Worm (Caenorhabditis elegans): ENCODE results near the gene krr-1.

ce11 chrV:7214802-7215201 is 16.2 kb upstream of the krr-1 start, which contains the start of gene soap-1:
- TF ChIP-seq ztf-28 (GFP tag; IDR thresholded peaks at IDR 0.05): no peak
- no peak for TF ChIP-seq ekl-4 (GFP tag; IDR thresholded peaks at IDR 0.05)
- no peak for TF ChIP-seq snpc-4 (GFP tag; optimal IDR thresholded peaks at IDR 0.05)
- TF ChIP-seq snpc-4 (tag; optimal IDR thresholded peaks at IDR 0.05): no peak
- TF ChIP-seq cebp-2 (GFP tag; IDR thresholded peaks at IDR 0.05): no peak
- TF ChIP-seq madf-8 (GFP tag; conservative IDR thresholded peaks at IDR 0.05): no peak
- no peak for TF ChIP-seq akir-1 (GFP tag; optimal IDR thresholded peaks at IDR 0.05)
